Fruit fly (Drosophila melanogaster) whole organism, embryonic: ENCODE measurements around the gene CG42268.
A peak's percentile ranks its signal among the peaks of the same experiment; 100 is the strongest.

Source experiments
- Bteb2 ChIP-seq: fragments of 200-800 bp; sonication (Bioruptor generic); optimal IDR thresholded peaks from 2 replicates; lab custom pipeline; 2016; ENCODE audit warnings: missing biosample characterization, missing genetic modification characterization
- CG10274 ChIP-seq: fragments of 200-800 bp; sonication (Bioruptor generic); optimal IDR thresholded peaks from 3 replicates; lab custom pipeline; 2017; ENCODE audit warnings: missing biosample characterization, mild to moderate bottlenecking, missing genetic modification characterization
- CG11398 ChIP-seq: fragments of 200-800 bp; sonication (Bioruptor generic); optimal IDR thresholded peaks from 2 replicates; lab custom pipeline; 2016; ENCODE audit warnings: missing biosample characterization, missing genetic modification characterization
- CG12219 ChIP-seq: fragments of 200-800 bp; sonication (Bioruptor generic); optimal IDR thresholded peaks from 3 replicates; lab custom pipeline; 2018; ENCODE audit warnings: missing biosample characterization, mild to moderate bottlenecking, missing genetic modification characterization
- CG1233 ChIP-seq: fragments of 200-800 bp; sonication (Bioruptor generic); optimal IDR thresholded peaks from 4 replicates; lab custom pipeline; 2018; ENCODE audit warnings: missing biosample characterization, mild to moderate bottlenecking, missing genetic modification characterization
- CG12744 ChIP-seq: fragments of 200-800 bp; sonication (Bioruptor generic); optimal IDR thresholded peaks from 2 replicates; lab custom pipeline; 2016; ENCODE audit warnings: missing biosample characterization, missing genetic modification characterization
- CG13123 ChIP-seq: fragments of 200-800 bp; sonication (Bioruptor generic); optimal IDR thresholded peaks from 2 replicates; lab custom pipeline; 2016; ENCODE audit warnings: missing biosample characterization, missing genetic modification characterization
- CG14441 ChIP-seq: fragments of 200-800 bp; sonication (Bioruptor generic); IDR thresholded peaks from 2 replicates; pipeline ENCODE4 v1.3.6; 2022; ENCODE audit warnings: missing biosample characterization, missing genetic modification characterization
- CG14965 ChIP-seq: fragments of 200-800 bp; sonication (Bioruptor generic); optimal IDR thresholded peaks from 2 replicates; lab custom pipeline; 2016; ENCODE audit warnings: missing biosample characterization, missing genetic modification characterization, borderline replicate concordance
- CG15011 ChIP-seq: fragments of 200-800 bp; sonication (Bioruptor generic); optimal IDR thresholded peaks from 3 replicates; lab custom pipeline; 2018; ENCODE audit warnings: missing biosample characterization, mild to moderate bottlenecking, missing genetic modification characterization
- CG15601 ChIP-seq: fragments of 200-800 bp; sonication (Bioruptor generic); optimal IDR thresholded peaks from 3 replicates; lab custom pipeline; 2019; ENCODE audit warnings: missing biosample characterization, mild to moderate bottlenecking, missing genetic modification characterization, moderate library complexity
- CG17612 ChIP-seq: fragments of 200-800 bp; sonication (Bioruptor generic); IDR thresholded peaks from 2 replicates; pipeline ENCODE4 v1.3.6; 2022; ENCODE audit warnings: missing biosample characterization, missing genetic modification characterization
- CG17802 ChIP-seq: fragments of 200-800 bp; sonication (Bioruptor generic); optimal IDR thresholded peaks from 2 replicates; lab custom pipeline; 2018; ENCODE audit warnings: missing biosample characterization, mild to moderate bottlenecking, missing genetic modification characterization, moderate library complexity
- CG18262 ChIP-seq: fragments of 200-800 bp; optimal IDR thresholded peaks from 3 replicates; lab custom pipeline; 2019; ENCODE audit warnings: missing biosample characterization, mild to moderate bottlenecking, missing genetic modification characterization, moderate library complexity
- CG1832 ChIP-seq: fragments of 200-800 bp; sonication (Bioruptor generic); optimal IDR thresholded peaks from 2 replicates; lab custom pipeline; 2017; ENCODE audit warnings: missing biosample characterization, mild to moderate bottlenecking, missing genetic modification characterization, inconsistent platforms
- CG18599 ChIP-seq: fragments of 200-800 bp; sonication (Bioruptor generic); optimal IDR thresholded peaks from 3 replicates; lab custom pipeline; 2017; ENCODE audit warnings: missing biosample characterization, missing genetic modification characterization, mild to moderate bottlenecking, moderate library complexity, missing genetic modification reagents
- CG31388 ChIP-seq: fragments of 200-800 bp; sonication (Bioruptor generic); optimal IDR thresholded peaks from 2 replicates; lab custom pipeline; 2016; ENCODE audit warnings: missing biosample characterization, missing genetic modification characterization
- CG3163 ChIP-seq: fragments of 200-800 bp; sonication (Bioruptor generic); optimal IDR thresholded peaks from 3 replicates; lab custom pipeline; 2016; ENCODE audit warnings: missing biosample characterization, missing genetic modification characterization
- CG4404 ChIP-seq: fragments of 200-800 bp; sonication (Bioruptor generic); IDR thresholded peaks from 2 replicates; pipeline ENCODE4 v1.3.6; 2022; ENCODE audit warnings: missing biosample characterization, missing genetic modification characterization
- CG6254 ChIP-seq: fragments of 200-800 bp; sonication (Bioruptor generic); optimal IDR thresholded peaks from 3 replicates; lab custom pipeline; 2017; ENCODE audit warnings: mild to moderate bottlenecking, missing biosample characterization, missing genetic modification reagents, missing genetic modification characterization
- CG6689 ChIP-seq: fragments of 200-800 bp; sonication (Bioruptor generic); IDR thresholded peaks from 2 replicates; pipeline ENCODE4 v1.3.6; 2022; ENCODE audit warnings: missing biosample characterization, missing genetic modification characterization
- CG9609 ChIP-seq: fragments of 200-800 bp; sonication (Bioruptor generic); optimal IDR thresholded peaks from 3 replicates; lab custom pipeline; 2016; ENCODE audit warnings: missing biosample characterization, missing genetic modification characterization
- Dref ChIP-seq: fragments of 200-800 bp; sonication (Bioruptor generic); IDR thresholded peaks from 2 replicates; pipeline ENCODE4 v1.3.6; 2022; ENCODE audit warnings: missing biosample characterization, missing genetic modification characterization
- Eip74EF ChIP-seq, 2 experiments: fragments of 200-800 bp in 1 of 2; fragments of >200 bp in 1 of 2; sonication (Bioruptor generic) in 1 of 2; optimal IDR thresholded peaks; 2 replicates each; lab custom pipeline; 2017 to 2019; ENCODE audit warnings: missing biosample characterization in 2 of 2, missing genetic modification characterization in 2 of 2, mild to moderate bottlenecking in 1 of 2, moderate library complexity in 1 of 2
- Gsc ChIP-seq: fragments of 200-800 bp; sonication (Bioruptor generic); IDR thresholded peaks from 2 replicates; pipeline ENCODE4 v1.3.6; 2022; ENCODE audit warnings: missing biosample characterization, missing genetic modification characterization
- H2.0 ChIP-seq: fragments of 200-800 bp; sonication (Bioruptor generic); IDR thresholded peaks from 2 replicates; pipeline ENCODE4 v1.3.6; 2022; ENCODE audit warnings: missing biosample characterization, missing genetic modification characterization
- MBD-R2 ChIP-seq: fragments of 200-800 bp; sonication (Bioruptor generic); IDR thresholded peaks from 2 replicates; pipeline ENCODE4 v1.3.6; 2022; ENCODE audit warnings: missing biosample characterization, missing genetic modification characterization
- NFAT ChIP-seq: fragments of 200-800 bp; sonication (Bioruptor generic); IDR thresholded peaks from 2 replicates; pipeline ENCODE4 v1.3.6; 2022; ENCODE audit warnings: missing biosample characterization, missing genetic modification characterization
- Rfx ChIP-seq: fragments of 200-800 bp; sonication (Bioruptor generic); IDR thresholded peaks from 2 replicates; pipeline ENCODE4 v1.3.6; 2022; ENCODE audit warnings: missing biosample characterization, missing genetic modification characterization
- Sin3A ChIP-seq: fragments of >200 bp; optimal IDR thresholded peaks from 2 replicates; lab custom pipeline; 2018
- Ssrp ChIP-seq: fragments of 200-800 bp; sonication (Bioruptor generic); optimal IDR thresholded peaks from 2 replicates; lab custom pipeline; 2018; ENCODE audit warnings: missing biosample characterization, mild to moderate bottlenecking, missing genetic modification characterization, moderate library complexity
- Taf1 ChIP-seq: fragments of 200-800 bp; sonication (Bioruptor generic); IDR thresholded peaks from 2 replicates; pipeline ENCODE4 v1.3.6; 2022; ENCODE audit warnings: missing biosample characterization, missing genetic modification characterization
- al ChIP-seq: fragments of 200-800 bp; sonication (Bioruptor generic); IDR thresholded peaks from 2 replicates; pipeline ENCODE4 v1.3.6; 2022; ENCODE audit warnings: missing biosample characterization, missing genetic modification characterization
- ash1 ChIP-seq: fragments of 200-800 bp; sonication (Bioruptor generic); optimal IDR thresholded peaks from 2 replicates; lab custom pipeline; 2018; ENCODE audit warnings: missing biosample characterization, mild to moderate bottlenecking, missing genetic modification characterization
- bbx ChIP-seq: fragments of 200-800 bp; sonication (Bioruptor generic); IDR thresholded peaks from 2 replicates; pipeline ENCODE4 v1.3.6; 2022; ENCODE audit warnings: missing biosample characterization, missing genetic modification characterization; ENCODE audit not compliant: partially characterized antibody
- bigmax ChIP-seq: fragments of 200-800 bp; sonication (Bioruptor generic); optimal IDR thresholded peaks from 2 replicates; lab custom pipeline; 2018; ENCODE audit warnings: missing biosample characterization, mild to moderate bottlenecking, missing genetic modification characterization
- cwo ChIP-seq: fragments of 200-800 bp; sonication (Bioruptor generic); optimal IDR thresholded peaks from 3 replicates; lab custom pipeline; 2017; ENCODE audit warnings: missing biosample characterization, missing genetic modification characterization, mild to moderate bottlenecking, moderate library complexity, missing genetic modification reagents
- dan ChIP-seq: fragments of 200-800 bp; sonication (Bioruptor generic); IDR thresholded peaks from 2 replicates; pipeline ENCODE4 v1.3.6; 2022; ENCODE audit warnings: missing biosample characterization, missing genetic modification characterization
- dati ChIP-seq: fragments of 200-800 bp; sonication (Bioruptor generic); IDR thresholded peaks from 2 replicates; pipeline ENCODE4 v1.3.6; 2022; ENCODE audit warnings: missing biosample characterization, missing genetic modification characterization
- dm ChIP-seq: fragments of 200-800 bp; sonication (Bioruptor generic); optimal IDR thresholded peaks from 3 replicates; lab custom pipeline; 2016; ENCODE audit warnings: missing biosample characterization, missing genetic modification characterization
- dmrt99B ChIP-seq: fragments of 200-800 bp; sonication (Bioruptor generic); optimal IDR thresholded peaks from 2 replicates; lab custom pipeline; 2018; ENCODE audit warnings: missing biosample characterization, mild to moderate bottlenecking, missing genetic modification characterization, moderate library complexity
- esg ChIP-seq: fragments of 200-800 bp; sonication (Bioruptor generic); conservative IDR thresholded peaks from 2 replicates; pipeline ENCODE4 v1.3.6; 2022; ENCODE audit warnings: missing biosample characterization, missing genetic modification characterization
- fd96Cb ChIP-seq: fragments of 200-800 bp; sonication (Bioruptor generic); optimal IDR thresholded peaks from 2 replicates; lab custom pipeline; 2018; ENCODE audit warnings: missing biosample characterization, mild to moderate bottlenecking, missing genetic modification characterization, moderate library complexity
- h ChIP-seq: fragments of >200 bp; optimal IDR thresholded peaks from 2 replicates; lab custom pipeline; 2017
- hb ChIP-seq: fragments of 200-800 bp; sonication (Bioruptor generic); IDR thresholded peaks from 3 replicates; pipeline ENCODE4 v1.3.6; 2022; ENCODE audit warnings: missing biosample characterization, missing genetic modification characterization; ENCODE audit not compliant: partially characterized antibody
- peb ChIP-seq: fragments of 200-800 bp; sonication (Bioruptor generic); IDR thresholded peaks from 2 replicates; pipeline ENCODE4 v1.3.6; 2022; ENCODE audit warnings: missing biosample characterization, missing genetic modification characterization
- ro ChIP-seq: fragments of 200-800 bp; sonication (Bioruptor generic); IDR thresholded peaks from 2 replicates; pipeline ENCODE4 v1.3.6; 2022; ENCODE audit warnings: missing biosample characterization, missing genetic modification characterization
- slou ChIP-seq: fragments of 200-800 bp; sonication (Bioruptor generic); optimal IDR thresholded peaks from 3 replicates; lab custom pipeline; 2016; ENCODE audit warnings: missing biosample characterization, missing genetic modification characterization
- sug ChIP-seq: fragments of 200-800 bp; optimal IDR thresholded peaks from 2 replicates; lab custom pipeline; 2019; ENCODE audit warnings: missing biosample characterization, mild to moderate bottlenecking, missing genetic modification characterization, moderate library complexity
- vvl ChIP-seq: fragments of 200-800 bp; sonication (Bioruptor generic); IDR thresholded peaks from 2 replicates; pipeline ENCODE4 v1.3.6; 2022; ENCODE audit warnings: missing biosample characterization, missing genetic modification characterization

CG42268 gene

dm6 chr3L:9729795-9730421 lies 30.3 kb downstream of the CG42268 start, which contains the start of gene ATPsynB (continued):
- TF ChIP-seq peb (GFP tag; lab: Robert Waterston, UW) = no peak
- TF ChIP-seq al (GFP tag; lab: Robert Waterston, UW) = peak; percentile 16; the same call in 1 of the 2 replicates

dm6 chr3L:9726707-9727106 lies 33.5 kb downstream of the CG42268 start, which contains the start of gene Naa60:
Gene Naa60 (plus strand): TSS chr3L:9726895.
- TF ChIP-seq CG3163 (GFP tag; lab: Kevin White, UChicago) (no peak), fd96Cb (tag; lab: Kevin White, UChicago) (no peak), cwo (no peak), hb (GFP tag; lab: Robert Waterston, UW) (peak; percentile 70; the same call in 2 of the 3 replicates), slou (GFP tag; lab: Kevin White, UChicago) (no peak), Ssrp (tag; lab: Kevin White, UChicago) (no peak), Dref (GFP tag; lab: Robert Waterston, UW) (peak; percentile 73), ash1 (no peak), CG9609 (GFP tag; lab: Kevin White, UChicago) (no peak), CG4404 (GFP tag; lab: Robert Waterston, UW) (no peak), dati (no peak), sug (tag; lab: Kevin White, UChicago) (peak; percentile 38), esg (GFP tag; lab: Robert Waterston, UW) (no peak), CG17612 (GFP tag; lab: Robert Waterston, UW) (no peak), Sin3A (lab: Kevin White, UChicago) (no peak), CG17802 (no peak), H2.0 (GFP tag; lab: Robert Waterston, UW) (no peak), bbx (GFP tag; lab: Robert Waterston, UW) (peak; percentile 90), dm (GFP tag; lab: Kevin White, UChicago) (no peak), CG13123 (GFP tag; lab: Kevin White, UChicago) (no peak), MBD-R2 (peak; percentile 85), Gsc (no peak), NFAT (GFP tag; lab: Robert Waterston, UW) (no peak), Rfx (GFP tag; lab: Robert Waterston, UW) (no peak), h (lab: Kevin White, UChicago) (no peak), ro (GFP tag; lab: Robert Waterston, UW) (no peak), CG18262 (tag; lab: Kevin White, UChicago) (no peak), CG10274 (GFP tag; lab: Kevin White, UChicago) (no peak), CG12219 (GFP tag; lab: Kevin White, UChicago) (no peak), CG1832 (no peak), CG31388 (GFP tag; lab: Kevin White, UChicago) (no peak), CG1233 (GFP tag; lab: Kevin White, UChicago) (no peak), CG14441 (GFP tag; lab: Robert Waterston, UW) (no peak), Bteb2 (GFP tag; lab: Kevin White, UChicago) (no peak), Taf1 (GFP tag; lab: Robert Waterston, UW) (no peak), dan (no peak), CG18599 (GFP tag; lab: Kevin White, UChicago) (no peak), CG12744 (GFP tag; lab: Kevin White, UChicago) (no peak), dmrt99B (tag; lab: Kevin White, UChicago) (no peak), Eip74EF (GFP tag; optimal IDR thresholded peaks at IDR 0.05; lab: Kevin White, UChicago) (no peak), CG6689 (no peak), CG14965 (GFP tag; lab: Kevin White, UChicago) (no peak), CG11398 (GFP tag; lab: Kevin White, UChicago) (no peak), vvl (GFP tag; lab: Robert Waterston, UW) (no peak; the same call in none of the 2 replicates), CG15011 (no peak), CG15601 (tag; lab: Kevin White, UChicago) (no peak), bigmax (GFP tag; lab: Kevin White, UChicago) (no peak), CG6254 (GFP tag; lab: Kevin White, UChicago) (no peak)
